Worm (Caenorhabditis elegans) whole organism, L4 larva: ENCODE data around the gene C45G9.2.

Experiments
- F10B5.3 ChIP-seq: sonication (generic microtip); optimal IDR thresholded peaks from 2 replicates; lab custom pipeline; 2016; ENCODE audit warnings: mild to moderate bottlenecking, missing genetic modification characterization, missing compliant biosample characterization
- F26F4.8 ChIP-seq: fragments of 200-800 bp; sonication (Bioruptor generic); conservative IDR thresholded peaks from 2 replicates; pipeline ENCODE4 v1.3.6; 2022; ENCODE audit warnings: missing genetic modification characterization, missing compliant biosample characterization
- F44E2.7 ChIP-seq: fragments of 200-800 bp; sonication (Bioruptor generic); IDR thresholded peaks from 2 replicates; pipeline ENCODE4 v2.1.2; 2022; ENCODE audit warnings: missing genetic modification characterization, missing compliant biosample characterization
- Y105C5A.15 ChIP-seq: fragments of 200-800 bp; sonication (Bioruptor generic); IDR thresholded peaks from 2 replicates; pipeline ENCODE4 v1.3.6; 2022; ENCODE audit warnings: missing genetic modification characterization, missing compliant biosample characterization
- aly-2 ChIP-seq: sonication (generic microtip); optimal IDR thresholded peaks from 2 replicates; lab custom pipeline; 2018; ENCODE audit warnings: missing biosample characterization, missing genetic modification characterization
- ama-1 ChIP-seq: fragments of 150-350 bp; optimal IDR thresholded peaks from 2 replicates; lab custom pipeline; 2014; ENCODE audit warnings: inconsistent platforms, mixed read lengths
- attf-4 ChIP-seq: sonication (generic microtip); optimal IDR thresholded peaks from 3 replicates; lab custom pipeline; 2017; ENCODE audit warnings: missing biosample characterization, missing genetic modification characterization
- ces-1 ChIP-seq: fragments of 150-350 bp; sonication (generic microtip); optimal IDR thresholded peaks from 4 replicates; lab custom pipeline; 2014; ENCODE audit warnings: missing biosample characterization, missing genetic modification reagents, missing genetic modification characterization
- cey-2 ChIP-seq: sonication (generic microtip); optimal IDR thresholded peaks from 3 replicates; lab custom pipeline; 2017; ENCODE audit warnings: missing genetic modification characterization, mild to moderate bottlenecking, missing compliant biosample characterization, antibody characterized with exemption, borderline replicate concordance; ENCODE audit not compliant: insufficient read depth
- daf-12 ChIP-seq: fragments of 150-350 bp; optimal IDR thresholded peaks from 2 replicates; lab custom pipeline; 2014; ENCODE audit warnings: missing biosample characterization, missing genetic modification reagents, missing genetic modification characterization
- daf-16 ChIP-seq, 3 experiments: sonication (generic microtip); optimal IDR thresholded peaks; 2 replicates each; lab custom pipeline; 2016 to 2017; ENCODE audit warnings: missing genetic modification characterization in 3 of 3, missing genetic modification reagents in 3 of 3, mild to moderate bottlenecking in 2 of 3, missing compliant biosample characterization in 2 of 3, missing biosample characterization in 1 of 3, moderate library complexity in 1 of 3
- daf-19 ChIP-seq: fragments of 200-800 bp; sonication (Bioruptor generic); conservative IDR thresholded peaks from 2 replicates; pipeline ENCODE4 v1.3.6; 2022; ENCODE audit warnings: missing genetic modification characterization, missing compliant biosample characterization
- dmd-6 ChIP-seq: fragments of 200-800 bp; sonication (Bioruptor generic); IDR thresholded peaks from 2 replicates; pipeline ENCODE4 v1.3.6; 2022; ENCODE audit warnings: missing genetic modification reagents, missing genetic modification characterization, missing compliant biosample characterization
- dmd-8 ChIP-seq: fragments of 200-800 bp; sonication (Bioruptor generic); IDR thresholded peaks from 2 replicates; pipeline ENCODE4 v1.3.6; 2022; ENCODE audit warnings: missing genetic modification characterization, missing compliant biosample characterization
- dpl-1 ChIP-seq: fragments of 150-350 bp; optimal IDR thresholded peaks from 2 replicates; lab custom pipeline; 2014; ENCODE audit warnings: missing biosample characterization, missing genetic modification reagents, missing genetic modification characterization
- duxl-1 ChIP-seq: sonication (generic microtip); optimal IDR thresholded peaks from 2 replicates; lab custom pipeline; 2016; ENCODE audit warnings: mild to moderate bottlenecking, missing genetic modification characterization, moderate library complexity, missing compliant biosample characterization; ENCODE audit not compliant: poor library complexity
- dve-1 ChIP-seq: sonication (generic microtip); optimal IDR thresholded peaks from 2 replicates; lab custom pipeline; 2017; ENCODE audit warnings: antibody characterized with exemption, mild to moderate bottlenecking, missing genetic modification characterization, missing compliant biosample characterization; ENCODE audit not compliant: insufficient read depth
- egl-27 ChIP-seq: sonication (generic microtip); optimal IDR thresholded peaks from 3 replicates; lab custom pipeline; 2017; ENCODE audit warnings: missing biosample characterization, missing genetic modification reagents, missing genetic modification characterization
- fkh-10 ChIP-seq: fragments of 150-350 bp; optimal IDR thresholded peaks from 2 replicates; lab custom pipeline; 2014; ENCODE audit warnings: missing biosample characterization, missing genetic modification reagents, missing genetic modification characterization
- hif-1 ChIP-seq, 2 experiments: sonication (generic microtip); optimal IDR thresholded peaks; 2 replicates each; lab custom pipeline; 2016 to 2017; ENCODE audit warnings: missing compliant biosample characterization in 2 of 2, missing genetic modification characterization in 2 of 2, missing genetic modification reagents in 2 of 2, missing genotype in 2 of 2, mild to moderate bottlenecking in 1 of 2
- lin-1 ChIP-seq: fragments of 200-800 bp; sonication (Bioruptor generic); IDR thresholded peaks from 2 replicates; pipeline ENCODE4 v1.3.6; 2022; ENCODE audit warnings: missing genetic modification reagents, missing genetic modification characterization, missing compliant biosample characterization
- lin-13 ChIP-seq: fragments of 150-350 bp; optimal IDR thresholded peaks from 2 replicates; lab custom pipeline; 2014; ENCODE audit warnings: missing biosample characterization, missing genetic modification reagents, missing genetic modification characterization
- lin-29 ChIP-seq: fragments of 200-800 bp; sonication (Bioruptor generic); IDR thresholded peaks from 2 replicates; pipeline ENCODE4 v1.3.6; 2022; ENCODE audit warnings: missing genetic modification reagents, missing genetic modification characterization, missing compliant biosample characterization
- lsy-2 ChIP-seq, 2 experiments: fragments of 150-350 bp in 1 of 2; sonication (generic microtip) in 1 of 2; optimal IDR thresholded peaks; 2 replicates each; lab custom pipeline; 2014 to 2017; ENCODE audit warnings: missing biosample characterization in 2 of 2, missing genetic modification characterization in 2 of 2
- mdl-1 ChIP-seq, 2 experiments: fragments of 150-350 bp in 1 of 2; sonication (generic microtip) in 1 of 2; optimal IDR thresholded peaks; 2 replicates each; lab custom pipeline; 2014 to 2017; ENCODE audit warnings: missing biosample characterization in 2 of 2, missing genetic modification characterization in 2 of 2
- mep-1 ChIP-seq: fragments of 150-350 bp; sonication (generic microtip); optimal IDR thresholded peaks from 3 replicates; lab custom pipeline; 2014; ENCODE audit warnings: missing biosample characterization, missing genetic modification characterization
- mes-2 ChIP-seq: sonication (generic microtip); optimal IDR thresholded peaks from 2 replicates; lab custom pipeline; 2016; ENCODE audit warnings: missing genotype, mild to moderate bottlenecking, missing genetic modification characterization, missing compliant biosample characterization; ENCODE audit not compliant: poor library complexity, severe bottlenecking
- mxl-2 ChIP-seq: fragments of 200-800 bp; sonication (Bioruptor generic); conservative IDR thresholded peaks from 2 replicates; pipeline ENCODE4 v1.3.6; 2022; ENCODE audit warnings: missing genetic modification reagents, missing genetic modification characterization, missing compliant biosample characterization
- mxl-3 ChIP-seq: fragments of 200-800 bp; sonication (Bioruptor generic); optimal IDR thresholded peaks from 2 replicates; lab custom pipeline; 2018; ENCODE audit warnings: mild to moderate bottlenecking, missing genetic modification characterization, missing compliant biosample characterization
- nhr-10 ChIP-seq: fragments of 150-350 bp; optimal IDR thresholded peaks from 2 replicates; lab custom pipeline; 2014; ENCODE audit warnings: missing biosample characterization, missing genetic modification characterization
- nhr-111 ChIP-seq: fragments of 200-800 bp; sonication (Bioruptor generic); optimal IDR thresholded peaks from 2 replicates; lab custom pipeline; 2018; ENCODE audit warnings: mild to moderate bottlenecking, missing genetic modification characterization, missing compliant biosample characterization
- nhr-28 ChIP-seq: fragments of 150-350 bp; optimal IDR thresholded peaks from 2 replicates; lab custom pipeline; 2014; ENCODE audit warnings: missing biosample characterization, missing genetic modification characterization
- nhr-6 ChIP-seq: fragments of 150-350 bp; optimal IDR thresholded peaks from 2 replicates; lab custom pipeline; 2014; ENCODE audit warnings: missing biosample characterization, missing genetic modification characterization
- nhr-76 ChIP-seq: fragments of 150-350 bp; optimal IDR thresholded peaks from 2 replicates; lab custom pipeline; 2014; ENCODE audit warnings: missing biosample characterization, missing genetic modification characterization
- nhr-77 ChIP-seq: fragments of 150-350 bp; optimal IDR thresholded peaks from 2 replicates; lab custom pipeline; 2014; ENCODE audit warnings: missing biosample characterization, missing genetic modification characterization
- pha-4 ChIP-seq, 2 experiments: fragments of 150-350 bp in 1 of 2; fragments of 200-800 bp in 1 of 2; sonication (Bioruptor generic) in 1 of 2; IDR thresholded peaks in 1 of 2; optimal IDR thresholded peaks in 1 of 2; 2 replicates each; pipeline versions ENCODE4 v1.3.6 to Lab custom; 2014 to 2022; ENCODE audit warnings: missing genetic modification characterization in 2 of 2, missing genetic modification reagents in 2 of 2, missing biosample characterization in 1 of 2, missing compliant biosample characterization in 1 of 2
- php-3 ChIP-seq: fragments of 200-800 bp; sonication (Bioruptor generic); IDR thresholded peaks from 2 replicates; pipeline ENCODE4 v1.3.6; 2022; ENCODE audit warnings: missing genetic modification reagents, missing genetic modification characterization, missing compliant biosample characterization
- rbr-2 ChIP-seq: sonication (generic microtip); optimal IDR thresholded peaks from 2 replicates; lab custom pipeline; 2016; ENCODE audit warnings: missing genotype, missing genetic modification characterization, missing compliant biosample characterization
- sdz-12 ChIP-seq: fragments of 200-800 bp; sonication (Bioruptor generic); optimal IDR thresholded peaks from 2 replicates; lab custom pipeline; 2018; ENCODE audit warnings: mild to moderate bottlenecking, missing genetic modification characterization, missing compliant biosample characterization
- set-16 ChIP-seq: fragments of 200-800 bp; sonication (Bioruptor generic); IDR thresholded peaks from 2 replicates; pipeline ENCODE4 v1.3.6; 2022; ENCODE audit warnings: missing genetic modification reagents, missing genetic modification characterization, missing compliant biosample characterization
- snpc-1.2 ChIP-seq: fragments of 200-800 bp; sonication (Bioruptor generic); IDR thresholded peaks from 2 replicates; pipeline ENCODE4 v1.3.6; 2022; ENCODE audit warnings: missing genetic modification reagents, missing genetic modification characterization, missing compliant biosample characterization
- spr-3 ChIP-seq: fragments of 200-800 bp; sonication (Bioruptor generic); optimal IDR thresholded peaks from 2 replicates; lab custom pipeline; 2018; ENCODE audit warnings: mild to moderate bottlenecking, missing genetic modification characterization, missing compliant biosample characterization
- tag-97 ChIP-seq: fragments of 200-800 bp; sonication (Bioruptor generic); IDR thresholded peaks from 2 replicates; pipeline ENCODE4 v1.3.6; 2022; ENCODE audit warnings: missing genetic modification characterization, missing compliant biosample characterization
- unc-130 ChIP-seq: sonication (generic microtip); optimal IDR thresholded peaks from 2 replicates; lab custom pipeline; 2016; ENCODE audit warnings: missing genetic modification reagents, missing genetic modification characterization, missing compliant biosample characterization
- unc-39 ChIP-seq: sonication (generic microtip); optimal IDR thresholded peaks from 2 replicates; lab custom pipeline; 2017; ENCODE audit warnings: missing biosample characterization, missing genetic modification characterization
- zfp-2 ChIP-seq: sonication (generic microtip); optimal IDR thresholded peaks from 2 replicates; lab custom pipeline; 2016; ENCODE audit warnings: mild to moderate bottlenecking, missing genetic modification characterization, missing compliant biosample characterization
- zip-11 ChIP-seq: fragments of 200-800 bp; sonication (Bioruptor generic); IDR thresholded peaks from 2 replicates; pipeline ENCODE4 v1.3.6; 2022; ENCODE audit warnings: missing genetic modification characterization, missing compliant biosample characterization
- ztf-11 ChIP-seq: fragments of 150-350 bp; optimal IDR thresholded peaks from 2 replicates; lab custom pipeline; 2014; ENCODE audit warnings: missing biosample characterization, missing genetic modification characterization

The C45G9.2 gene

ce11 chrIII:5024393-5024964, 44.4 kb upstream of the C45G9.2 start, which contains the start of gene pcf-11 (continued):
- TF ChIP-seq tag-97 (GFP tag; lab: Robert Waterston, UW) = no peak
- peak; percentile 45 to 80 for TF ChIP-seq mdl-1 (tag; optimal IDR thresholded peaks at IDR 0.05; lab: Kevin White, UChicago)
- TF ChIP-seq mxl-3 (GFP tag; lab: Kevin White, UChicago) = peak; percentile 81
- peak; percentile 53 for TF ChIP-seq dve-1 (tag; lab: Kevin White, UChicago)
- TF ChIP-seq daf-19 (GFP tag; lab: Robert Waterston, UW) = no peak
- no peak for TF ChIP-seq lin-29 (GFP tag; lab: Robert Waterston, UW)
- TF ChIP-seq unc-130 (GFP tag; lab: Kevin White, UChicago) = peak; percentile 7
- no peak for TF ChIP-seq egl-27 (tag; lab: Kevin White, UChicago)
- TF ChIP-seq dmd-6 (GFP tag; lab: Robert Waterston, UW) = peak; percentile 13; the same call in 1 of the 2 replicates
- TF ChIP-seq nhr-6 (tag; lab: Kevin White, UChicago) = peak; percentile 50
- TF ChIP-seq set-16 (GFP tag; lab: Robert Waterston, UW) = peak; percentile 33; the same call in 1 of the 2 replicates
- TF ChIP-seq zip-11 (GFP tag; lab: Robert Waterston, UW) = no peak
- TF ChIP-seq spr-3 (GFP tag; lab: Kevin White, UChicago) = no peak
- peak; percentile 64 for TF ChIP-seq mep-1 (tag; lab: Kevin White, UChicago)
- TF ChIP-seq F10B5.3 (tag; lab: Kevin White, UChicago) = no peak
- TF ChIP-seq daf-16 (GFP tag; optimal IDR thresholded peaks at IDR 0.05; lab: Kevin White, UChicago) = no peak
- peak; percentile 27 for TF ChIP-seq daf-16 (tag; optimal IDR thresholded peaks at IDR 0.05; lab: Kevin White, UChicago)
- TF ChIP-seq rbr-2 = peak; percentile 34
- TF ChIP-seq dpl-1 (GFP tag; lab: Kevin White, UChicago) = peak; percentile 61
- no peak for TF ChIP-seq lin-1 (GFP tag; lab: Robert Waterston, UW)
- TF ChIP-seq nhr-77 (tag; lab: Kevin White, UChicago) = peak; percentile 52
- TF ChIP-seq nhr-28 (tag; lab: Kevin White, UChicago) = peak; percentile 50
- TF ChIP-seq cey-2 (tag; lab: Kevin White, UChicago) = no peak
- no peak for TF ChIP-seq duxl-1 (tag; lab: Kevin White, UChicago)
- TF ChIP-seq lin-13 (GFP tag; lab: Kevin White, UChicago) = peak; percentile 68
- TF ChIP-seq ama-1 = peak; percentile 90
- peak; percentile 24 to 65 for TF ChIP-seq lsy-2 (tag; optimal IDR thresholded peaks at IDR 0.05; lab: Kevin White, UChicago)
- peak; percentile 75 for TF ChIP-seq mes-2
- TF ChIP-seq F44E2.7 (GFP tag; lab: Robert Waterston, UW) = no peak
- no peak for TF ChIP-seq ces-1 (GFP tag; lab: Kevin White, UChicago)
- no peak for TF ChIP-seq sdz-12 (GFP tag; lab: Kevin White, UChicago)

DNA sequence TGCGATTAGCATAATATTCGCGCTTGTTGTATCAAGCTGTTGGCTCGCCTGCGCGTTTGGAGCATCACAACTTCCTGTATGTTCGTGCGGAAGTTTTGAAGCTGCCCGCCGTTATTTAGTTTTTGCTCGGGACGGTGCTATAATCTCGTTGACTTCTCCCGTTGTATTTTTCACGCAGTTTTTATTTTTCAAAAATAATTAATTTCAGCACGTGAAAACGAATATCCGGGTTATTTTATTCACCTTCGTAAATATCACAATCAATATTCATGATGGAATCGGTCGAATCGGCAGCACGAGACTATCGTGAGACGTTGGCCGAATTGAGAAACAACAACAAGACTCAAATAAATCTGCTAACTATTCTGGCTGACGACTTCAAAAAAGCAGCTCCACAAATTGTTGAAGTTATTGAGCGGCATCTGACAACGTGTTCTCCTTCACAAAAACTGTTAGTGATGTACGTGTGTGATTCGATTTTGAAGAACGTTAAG, 43.7 kb upstream of the C45G9.2 start:
- no peak for TF ChIP-seq Y105C5A.15 (GFP tag; lab: Robert Waterston, UW)
- TF ChIP-seq nhr-77 (tag; lab: Kevin White, UChicago) = no peak
- TF ChIP-seq nhr-10 (tag; lab: Kevin White, UChicago) = no peak
- no peak for TF ChIP-seq nhr-76 (tag; lab: Kevin White, UChicago)
- TF ChIP-seq mxl-2 (GFP tag; lab: Robert Waterston, UW) = no peak
- TF ChIP-seq nhr-111 = no peak
- TF ChIP-seq nhr-28 (tag; lab: Kevin White, UChicago) = no peak
- no peak for TF ChIP-seq ztf-11 (tag; lab: Kevin White, UChicago)
- 0 out of 2 replicates have a peak, but pooled peaks have one; percentile 11 for TF ChIP-seq php-3
- TF ChIP-seq F26F4.8 = no peak
- no peak for TF ChIP-seq unc-39
- TF ChIP-seq fkh-10 (GFP tag; lab: Kevin White, UChicago) = no peak
- no peak for TF ChIP-seq attf-4 (tag; lab: Kevin White, UChicago)
- peak; percentile 41; the same call in 1 of the 2 replicates for TF ChIP-seq snpc-1.2
- TF ChIP-seq aly-2 = no peak
- TF ChIP-seq dmd-8 (GFP tag; lab: Robert Waterston, UW) = no peak
- peak in 1 of 2 experiments; percentile 43 for TF ChIP-seq hif-1 (tag; optimal IDR thresholded peaks at IDR 0.05; lab: Kevin White, UChicago)
- TF ChIP-seq dve-1 (tag; lab: Kevin White, UChicago) = peak; percentile 27
- no peak for TF ChIP-seq mes-2
- peak; percentile 72 for TF ChIP-seq pha-4 (GFP tag; IDR thresholded peaks at IDR 0.05; lab: Robert Waterston, UW)
- no peak for TF ChIP-seq pha-4 (tag; optimal IDR thresholded peaks at IDR 0.05; lab: Kevin White, UChicago)
- no peak for TF ChIP-seq zfp-2 (tag; lab: Kevin White, UChicago)
- no peak for TF ChIP-seq daf-12
